Worm (Caenorhabditis elegans) whole organism, L4/young adult: ENCODE data around the gene srw-23.

ENCODE experiments used
- W03F9.2 ChIP-seq: fragments of 150-350 bp; optimal IDR thresholded peaks from 2 replicates; lab custom pipeline; 2014; ENCODE audit warnings: missing biosample characterization, missing genetic modification characterization
- dao-5 ChIP-seq: sonication (generic microtip); optimal IDR thresholded peaks from 2 replicates; lab custom pipeline; 2016; ENCODE audit warnings: missing genotype, missing genetic modification characterization, moderate library complexity, missing compliant biosample characterization
- him-1 ChIP-seq: sonication (generic microtip); optimal IDR thresholded peaks from 2 replicates; lab custom pipeline; 2016; ENCODE audit warnings: missing genotype, missing genetic modification reagents, missing genetic modification characterization, missing compliant biosample characterization

DNA sequence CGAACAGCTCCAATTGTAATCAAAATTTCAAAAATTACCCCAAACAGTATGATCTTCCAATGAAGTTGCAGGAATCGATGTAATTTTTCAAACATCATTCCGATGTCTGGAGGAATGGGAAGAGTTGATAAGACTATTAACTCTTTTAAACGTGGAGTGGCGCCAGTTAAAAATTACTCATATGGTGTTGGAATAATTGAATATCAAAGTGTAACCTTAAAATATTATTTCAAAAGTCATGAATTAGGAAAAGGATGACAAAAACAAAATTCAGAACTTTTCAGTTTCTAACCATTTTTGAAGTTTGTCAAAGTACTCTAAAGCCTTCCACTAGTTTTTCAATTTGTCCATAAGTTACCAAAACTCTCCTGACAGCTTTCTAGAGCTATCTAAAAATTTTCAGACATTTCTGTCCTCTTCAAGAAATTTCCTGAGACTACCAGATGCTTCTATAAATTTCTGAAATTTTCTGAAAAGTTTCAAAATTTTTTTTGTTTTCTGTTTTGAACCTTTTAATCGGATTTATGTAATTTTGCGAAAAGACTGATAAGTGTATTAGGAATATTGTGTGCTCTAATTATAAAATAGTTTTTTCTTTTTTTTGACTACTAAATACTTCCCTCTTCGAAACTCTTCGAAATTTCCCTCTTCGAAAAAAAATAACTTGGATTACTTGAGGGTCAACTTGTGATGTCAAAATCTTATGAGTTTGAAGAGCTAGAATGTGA, 19.6 kb upstream of the srw-23 start, which contains the start of the genes clec-35 and clec-27:
- TF ChIP-seq him-1 (tag; lab: Kevin White, UChicago) = no peak
- no peak for TF ChIP-seq W03F9.2 (tag; lab: Kevin White, UChicago)
- TF ChIP-seq dao-5 (tag; lab: Kevin White, UChicago) = no peak
